Worm (Caenorhabditis elegans) whole organism, midembryonic: ENCODE data around the gene ebax-1.

Source experiments
- T22C8.4 ChIP-seq: fragments of 200-800 bp; sonication (Bioruptor generic); IDR thresholded peaks from 2 replicates; pipeline ENCODE4 v1.3.6; 2022; ENCODE audit warnings: missing genetic modification characterization, missing compliant biosample characterization
- cog-1 ChIP-seq: sonication (generic microtip); optimal IDR thresholded peaks from 2 replicates; lab custom pipeline; 2016; ENCODE audit warnings: missing genetic modification characterization, missing compliant biosample characterization
- flt-1 ChIP-seq: fragments of 200-800 bp; sonication (Bioruptor generic); IDR thresholded peaks from 2 replicates; pipeline ENCODE4 v1.3.6; 2022; ENCODE audit warnings: missing genetic modification characterization, missing compliant biosample characterization

DNA sequence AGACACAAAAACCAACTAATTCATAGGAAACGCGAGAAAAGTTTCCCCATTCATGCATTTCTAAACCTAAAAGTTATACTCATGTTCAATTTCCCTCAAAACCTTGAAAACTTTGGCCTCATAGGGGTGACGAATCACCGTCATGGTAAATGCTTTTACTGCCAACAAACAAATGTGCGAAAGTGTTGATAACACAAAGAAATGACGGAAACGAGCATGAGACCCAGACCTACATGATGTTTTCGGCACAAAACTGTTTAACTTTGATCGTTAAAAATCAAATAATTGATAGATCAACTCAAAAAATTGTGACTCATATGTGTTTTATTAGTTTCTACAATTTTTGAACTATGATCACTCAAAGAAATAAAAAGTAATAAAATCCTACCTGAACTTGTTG is 45.1 kb downstream of the ebax-1 start:
- TF ChIP-seq cog-1 (tag; lab: Kevin White, UChicago) = no peak
- TF ChIP-seq T22C8.4 (GFP tag; lab: Robert Waterston, UW) = no peak
- no peak for TF ChIP-seq flt-1 (GFP tag; lab: Robert Waterston, UW)
